Worm (Caenorhabditis elegans): ENCODE data around the gene C04G2.5.

The C04G2.5 gene

DNA sequence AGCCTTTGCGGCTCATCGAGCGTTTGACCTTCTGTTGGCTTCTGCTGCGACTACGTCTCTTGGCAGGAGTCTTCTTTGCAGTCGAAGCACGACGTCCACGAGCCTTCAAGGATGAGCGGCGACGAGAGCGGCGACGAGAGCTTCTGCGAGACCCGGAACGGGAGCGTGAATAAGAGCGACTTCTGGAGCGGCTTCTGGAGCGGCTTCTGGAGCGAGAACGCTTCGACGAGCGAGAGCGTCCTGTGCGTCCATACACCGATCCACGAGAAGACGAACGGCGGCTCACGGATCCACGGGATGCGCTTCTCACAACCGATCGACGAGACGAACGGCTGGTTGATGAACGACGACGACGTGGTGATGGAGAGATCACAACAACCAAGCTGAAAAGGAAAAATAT, 15.8 kb upstream of the C04G2.5 start:
- TF ChIP-seq fos-1 (tag; optimal IDR thresholded peaks at IDR 0.05) (no peak), zip-4 (GFP tag; optimal IDR thresholded peaks at IDR 0.05) (no peak), nhr-12 (tag; optimal IDR thresholded peaks at IDR 0.05) (no peak), irx-1 (tag; optimal IDR thresholded peaks at IDR 0.05) (no peak), ceh-63 (GFP tag; optimal IDR thresholded peaks at IDR 0.05) (no peak), lin-14 (GFP tag; optimal IDR thresholded peaks at IDR 0.05) (no peak)

DNA sequence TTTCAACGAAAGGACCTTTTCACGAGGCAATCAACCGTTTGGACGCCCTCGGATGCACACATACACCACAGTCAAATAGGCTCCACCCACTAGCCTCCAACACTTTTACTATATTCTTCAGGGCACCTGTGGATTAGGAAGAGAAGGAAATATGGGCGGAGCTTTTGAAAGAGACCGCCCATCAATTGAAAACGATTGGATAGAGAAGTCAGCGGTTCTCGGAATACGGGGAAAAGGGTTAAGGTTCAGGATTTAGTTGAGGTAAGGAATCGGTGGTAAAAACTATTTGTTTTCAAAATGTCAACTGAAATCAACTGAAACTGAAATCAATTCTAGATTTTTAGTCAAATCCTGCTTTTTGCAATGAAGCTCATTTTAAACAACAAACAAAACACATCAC, 15.3 kb upstream of the C04G2.5 start, which contains the start of gene egl-38:
Gene egl-38, minus strand, starts transcription at position 101 of the 400 bp plus-strand sequence.
- TF ChIP-seq dpl-1 (GFP tag; optimal IDR thresholded peaks at IDR 0.05) (no peak), egl-27 (tag; optimal IDR thresholded peaks at IDR 0.05) (no peak), aha-1 (tag; optimal IDR thresholded peaks at IDR 0.05) (no peak), ztf-11 (tag; optimal IDR thresholded peaks at IDR 0.05) (no peak), fkh-10 (GFP tag; optimal IDR thresholded peaks at IDR 0.05) (no peak), hpl-2 (GFP tag; optimal IDR thresholded peaks at IDR 0.05) (no peak), egl-13 (tag; optimal IDR thresholded peaks at IDR 0.05) (no peak), tlp-1 (tag; optimal IDR thresholded peaks at IDR 0.05) (no peak), fkh-8 (tag; optimal IDR thresholded peaks at IDR 0.05) (no peak), unc-98 (GFP tag; IDR thresholded peaks at IDR 0.05) (no peak), pqm-1 (tag; optimal IDR thresholded peaks at IDR 0.05) (no peak), elt-2 (tag; optimal IDR thresholded peaks at IDR 0.05) (no peak), ceh-63 (GFP tag; optimal IDR thresholded peaks at IDR 0.05) (no peak), efl-3 (GFP tag; optimal IDR thresholded peaks at IDR 0.05) (no peak), nhr-71 (tag; optimal IDR thresholded peaks at IDR 0.05) (no peak), C16A3.4 (tag; optimal IDR thresholded peaks at IDR 0.05) (no peak), jun-1 (tag; optimal IDR thresholded peaks at IDR 0.05) (no peak), ztf-4 (tag; optimal IDR thresholded peaks at IDR 0.05) (no peak), alr-1 (tag; optimal IDR thresholded peaks at IDR 0.05; ENCODE audit: borderline replicate concordance) (no peak)

DNA sequence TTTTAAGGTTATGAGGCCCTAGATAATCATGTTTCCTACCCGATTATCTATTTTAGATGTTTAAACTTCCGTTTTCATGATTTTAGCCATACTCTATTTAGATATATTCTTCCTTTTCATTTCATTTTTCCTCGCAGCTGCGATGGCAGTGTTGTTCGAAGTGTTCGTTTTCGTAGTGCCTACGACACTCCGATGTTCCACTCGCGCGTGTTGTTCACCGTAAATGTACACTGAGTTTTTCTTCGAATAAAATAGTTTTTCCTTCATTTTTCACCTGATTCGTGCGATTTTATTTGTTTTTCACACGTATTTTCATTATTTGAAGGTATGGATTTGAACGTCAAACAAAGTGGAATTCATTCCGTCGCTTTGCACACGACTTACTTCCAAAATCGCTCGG, 1.8 kb upstream of the C04G2.5 start, which contains the start of gene dis-3:
Gene dis-3, plus strand, starts transcription at position 322 of the 400 bp plus-strand sequence.
- TF ChIP-seq nhr-237 (tag; optimal IDR thresholded peaks at IDR 0.05) (no peak), unc-30 (tag; optimal IDR thresholded peaks at IDR 0.05) (no peak), sptf-1 (tag; optimal IDR thresholded peaks at IDR 0.05) (no peak), lin-35 (GFP tag; optimal IDR thresholded peaks at IDR 0.05) (peak in 1 of 2 experiments; percentile 45), ceh-8 (GFP tag; optimal IDR thresholded peaks at IDR 0.05) (no peak), jun-1 (tag; optimal IDR thresholded peaks at IDR 0.05) (no peak), ama-1 (optimal IDR thresholded peaks at IDR 0.05) (no peak), lin-13 (GFP tag; optimal IDR thresholded peaks at IDR 0.05) (no peak), hlh-4 (tag; optimal IDR thresholded peaks at IDR 0.05) (no peak), fos-1 (tag; optimal IDR thresholded peaks at IDR 0.05) (no peak), fkh-8 (tag; optimal IDR thresholded peaks at IDR 0.05) (no peak), nhr-90 (tag; optimal IDR thresholded peaks at IDR 0.05; ENCODE audit: poor library complexity) (no peak), lin-14 (GFP tag; optimal IDR thresholded peaks at IDR 0.05) (no peak), rnt-1 (tag; optimal IDR thresholded peaks at IDR 0.05) (peak; percentile 1), nhr-28 (tag; optimal IDR thresholded peaks at IDR 0.05) (no peak), mep-1 (tag; optimal IDR thresholded peaks at IDR 0.05) (no peak), C34B4.2 (tag; optimal IDR thresholded peaks at IDR 0.05) (no peak), unc-86 (tag; optimal IDR thresholded peaks at IDR 0.05) (no peak), hpl-2 (GFP tag; optimal IDR thresholded peaks at IDR 0.05) (no peak), skn-1 (tag; optimal IDR thresholded peaks at IDR 0.05) (no peak), fkh-4 (tag; optimal IDR thresholded peaks at IDR 0.05; ENCODE audit: borderline replicate concordance) (no peak), ceh-88 (GFP tag; IDR thresholded peaks at IDR 0.05) (no peak), pax-3 (tag; optimal IDR thresholded peaks at IDR 0.05) (no peak), egl-27 (tag; optimal IDR thresholded peaks at IDR 0.05) (no peak), nhr-20 (tag; optimal IDR thresholded peaks at IDR 0.05) (no peak), isw-1 (GFP tag; IDR thresholded peaks at IDR 0.05) (no peak), elt-2 (tag; optimal IDR thresholded peaks at IDR 0.05) (no peak), blmp-1 (tag; optimal IDR thresholded peaks at IDR 0.05) (peak; percentile 22), ces-1 (GFP tag; optimal IDR thresholded peaks at IDR 0.05) (no peak), mef-2 (tag; optimal IDR thresholded peaks at IDR 0.05) (no peak), tbx-2 (tag; optimal IDR thresholded peaks at IDR 0.05) (no peak), pqm-1 (tag; optimal IDR thresholded peaks at IDR 0.05) (no peak), egl-13 (tag; optimal IDR thresholded peaks at IDR 0.05) (no peak), xbp-1 (tag; optimal IDR thresholded peaks at IDR 0.05) (no peak), ceh-82 (tag; optimal IDR thresholded peaks at IDR 0.05) (no peak)
